Worm (Caenorhabditis elegans) whole organism, mixed stage, embryonic: ENCODE measurements around the gene F41G3.3.

Experiments
- M03D4.4 ChIP-seq: sonication (generic microtip); optimal IDR thresholded peaks from 2 replicates; lab custom pipeline; 2017; ENCODE audit warnings: mild to moderate bottlenecking, missing genetic modification characterization, missing compliant biosample characterization
- blmp-1 ChIP-seq: fragments of 150-350 bp; optimal IDR thresholded peaks from 2 replicates; lab custom pipeline; 2014; ENCODE audit warnings: missing biosample characterization, missing genetic modification characterization
- ceh-43 ChIP-seq: fragments of 200-800 bp; sonication (Bioruptor generic); optimal IDR thresholded peaks from 2 replicates; lab custom pipeline; 2018; ENCODE audit warnings: mild to moderate bottlenecking, missing genetic modification characterization, moderate library complexity, missing compliant biosample characterization
- hlh-1 ChIP-seq: fragments of 150-350 bp; optimal IDR thresholded peaks from 2 replicates; lab custom pipeline; 2014; ENCODE audit warnings: missing biosample characterization, missing genetic modification reagents, missing genetic modification characterization
- lin-13 ChIP-seq: fragments of 150-350 bp; optimal IDR thresholded peaks from 2 replicates; lab custom pipeline; 2014; ENCODE audit warnings: missing biosample characterization, missing genetic modification characterization
- mep-1 ChIP-seq: fragments of 150-350 bp; optimal IDR thresholded peaks from 2 replicates; lab custom pipeline; 2017; ENCODE audit warnings: missing biosample characterization, missing genetic modification reagents, missing genetic modification characterization, inconsistent platforms
- mls-2 ChIP-seq: sonication (generic microtip); optimal IDR thresholded peaks from 2 replicates; lab custom pipeline; 2016; ENCODE audit warnings: mild to moderate bottlenecking, missing genetic modification characterization, moderate library complexity, missing compliant biosample characterization
- nhr-12 ChIP-seq: fragments of 150-350 bp; optimal IDR thresholded peaks from 2 replicates; lab custom pipeline; 2014; ENCODE audit warnings: missing biosample characterization, missing genetic modification characterization
- nhr-237 ChIP-seq: fragments of 150-350 bp; optimal IDR thresholded peaks from 2 replicates; lab custom pipeline; 2014; ENCODE audit warnings: missing biosample characterization, missing genetic modification characterization
- unc-39 ChIP-seq: fragments of 150-350 bp; optimal IDR thresholded peaks from 2 replicates; lab custom pipeline; 2014; ENCODE audit warnings: missing biosample characterization, missing genetic modification characterization
- ztf-11 ChIP-seq: fragments of 150-350 bp; optimal IDR thresholded peaks from 2 replicates; lab custom pipeline; 2014; ENCODE audit warnings: missing biosample characterization, missing genetic modification characterization

DNA sequence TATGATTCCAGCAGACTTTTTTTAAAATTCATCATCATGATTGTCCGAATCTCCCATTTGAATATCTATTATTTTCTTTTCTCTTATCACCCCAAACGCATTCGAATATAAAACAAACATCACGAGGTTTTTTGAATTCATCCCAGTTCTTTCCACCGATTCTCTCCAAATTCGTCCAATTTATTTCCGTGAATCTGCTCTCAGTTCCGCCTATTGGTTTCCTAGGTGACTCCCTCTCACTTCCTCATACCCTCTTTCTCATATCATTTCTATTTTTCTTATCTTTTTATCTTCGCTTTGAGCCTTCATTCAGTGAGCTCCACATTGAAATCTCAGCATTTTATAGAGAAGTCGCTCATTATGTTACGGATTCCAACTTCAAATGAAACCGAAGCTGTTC, 22.8 kb downstream of the F41G3.3 start, which contains the start of gene T13C2.7:
- no peak for TF ChIP-seq blmp-1 (tag; lab: Kevin White, UChicago)
- no peak for TF ChIP-seq ztf-11 (tag; lab: Kevin White, UChicago)
- no peak for TF ChIP-seq hlh-1
- TF ChIP-seq nhr-12 (tag; lab: Kevin White, UChicago): no peak
- no peak for TF ChIP-seq unc-39 (tag; lab: Kevin White, UChicago)
- no peak for TF ChIP-seq lin-13
- TF ChIP-seq M03D4.4 (tag; lab: Kevin White, UChicago): no peak
- no peak for TF ChIP-seq nhr-237
- TF ChIP-seq ceh-43: no peak
- TF ChIP-seq mep-1: no peak
- TF ChIP-seq mls-2: no peak
